Worm (Caenorhabditis elegans): ENCODE results near the gene Y69E1A.5.
"Not testable (repeated sequence)": the region's sequence is repeated elsewhere in the genome, so short reads cannot be mapped to it uniquely, and the experiment has no call there.

Gene Y69E1A.5

DNA sequence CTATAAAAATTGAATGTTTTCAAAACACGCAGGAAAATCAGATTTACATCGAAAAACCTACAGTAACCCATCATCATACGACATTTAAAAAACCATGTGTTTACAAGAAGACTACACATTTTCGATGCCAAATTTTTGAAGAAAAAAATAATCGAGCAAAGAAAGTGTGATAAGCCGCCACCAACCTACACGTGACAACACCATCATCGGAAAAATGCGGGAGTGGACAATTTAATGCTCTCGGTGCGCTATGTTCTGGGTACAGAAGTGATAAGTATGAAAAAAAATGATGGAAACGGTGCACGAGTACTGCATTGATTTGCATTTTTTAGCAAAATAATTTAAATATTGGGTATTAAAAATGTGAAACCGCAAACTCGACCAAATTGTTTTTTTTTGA is 7.2 kb upstream of the Y69E1A.5 start:
- TF ChIP-seq pha-4 (tag; optimal IDR thresholded peaks at IDR 0.05) (peak; percentile 24), hmg-11 (tag; optimal IDR thresholded peaks at IDR 0.05) (no peak), elt-2 (tag; optimal IDR thresholded peaks at IDR 0.05) (peak; percentile 69), pqm-1 (tag; optimal IDR thresholded peaks at IDR 0.05) (peak; percentile 45)

DNA sequence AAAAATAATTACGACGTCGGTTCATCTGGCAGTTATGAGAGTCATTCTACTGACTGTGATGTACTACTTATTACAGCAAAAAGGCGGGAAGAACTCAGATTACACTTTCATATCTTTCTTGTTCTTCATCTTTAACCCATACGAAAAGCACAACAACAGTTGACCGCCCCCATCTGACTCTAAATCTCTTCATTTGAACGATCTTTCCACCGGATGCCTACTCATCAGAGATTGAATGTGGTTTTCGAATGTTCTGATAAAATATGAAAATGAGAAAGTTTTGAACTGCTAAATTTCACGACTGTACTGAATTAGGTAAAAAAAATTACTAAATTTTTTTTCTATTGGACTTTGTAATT is 754 bp upstream of the Y69E1A.5 start, which contains the start of gene sri-19:
TSS of gene sri-19 (plus strand) at position 143 of the 359 bp plus-strand sequence.
- no peak for TF ChIP-seq fkh-2 (tag; optimal IDR thresholded peaks at IDR 0.05)
- TF ChIP-seq pha-4 (tag; optimal IDR thresholded peaks at IDR 0.05) = no peak
- no peak for TF ChIP-seq ztf-11 (tag; optimal IDR thresholded peaks at IDR 0.05)
- TF ChIP-seq ztf-4 (tag; optimal IDR thresholded peaks at IDR 0.05) = no peak
- TF ChIP-seq elt-3 (tag; optimal IDR thresholded peaks at IDR 0.05) = no peak
- TF ChIP-seq zag-1 (tag; optimal IDR thresholded peaks at IDR 0.05) = no peak
- no peak for TF ChIP-seq jun-1 (tag; optimal IDR thresholded peaks at IDR 0.05)

DNA sequence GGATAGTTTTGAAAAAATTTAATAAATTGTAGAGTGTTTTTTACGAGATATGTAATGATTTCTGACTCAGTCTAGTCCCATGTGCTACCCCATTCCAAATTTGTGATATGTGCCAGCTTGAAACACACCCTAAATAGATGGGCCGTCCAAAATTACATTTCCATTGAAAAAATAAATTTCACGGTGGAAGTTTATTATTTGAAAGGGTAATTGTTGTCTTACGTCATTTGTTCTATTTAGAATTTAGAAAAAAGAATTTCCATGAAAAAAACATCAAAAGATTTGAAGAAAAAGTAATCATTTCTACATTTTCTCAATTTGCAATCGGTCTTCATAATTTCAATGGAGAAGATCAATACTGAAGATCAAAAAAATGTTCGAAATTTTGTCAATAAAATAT is 2.5 kb downstream of the Y69E1A.5 start, which contains the start of gene Y69E1A.4:
TSS of gene Y69E1A.4 (plus strand) at position 301 of the 400 bp plus-strand sequence.
- not testable (repeated sequence) for TF ChIP-seq fkh-10 (GFP tag; optimal IDR thresholded peaks at IDR 0.05); nhr-28 (tag; optimal IDR thresholded peaks at IDR 0.05); lin-39 (tag; optimal IDR thresholded peaks at IDR 0.05)

DNA sequence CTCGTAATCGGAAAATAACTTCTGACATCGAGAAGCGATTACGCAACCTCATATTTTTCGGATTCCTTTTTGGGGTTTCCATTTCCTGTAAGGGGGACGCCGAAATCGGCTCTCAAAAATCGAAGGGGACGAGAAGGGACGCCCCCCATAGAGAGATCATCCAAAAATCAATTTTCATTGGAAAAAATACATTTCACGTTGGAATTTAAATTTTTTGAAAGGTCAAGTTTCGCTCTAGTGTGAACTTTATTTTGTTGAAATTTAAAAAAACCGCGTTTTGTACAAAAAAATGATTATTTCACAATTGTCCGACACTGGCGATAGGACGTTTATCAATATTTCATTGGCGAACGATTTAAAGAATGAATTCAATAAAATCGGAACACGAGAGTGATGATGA is 5.5 kb downstream of the Y69E1A.5 start, which contains the start of gene Y69E1A.3:
TSS of gene Y69E1A.3 (plus strand) at position 301 of the 400 bp plus-strand sequence.
- TF ChIP-seq R02D3.7 (tag; optimal IDR thresholded peaks at IDR 0.05) (no peak), nhr-25 (tag; optimal IDR thresholded peaks at IDR 0.05) (no peak), nfya-1 (tag; optimal IDR thresholded peaks at IDR 0.05; ENCODE audit: insufficient read depth) (no peak), ceh-16 (tag; optimal IDR thresholded peaks at IDR 0.05) (no peak), nhr-28 (tag; optimal IDR thresholded peaks at IDR 0.05) (no peak)

DNA sequence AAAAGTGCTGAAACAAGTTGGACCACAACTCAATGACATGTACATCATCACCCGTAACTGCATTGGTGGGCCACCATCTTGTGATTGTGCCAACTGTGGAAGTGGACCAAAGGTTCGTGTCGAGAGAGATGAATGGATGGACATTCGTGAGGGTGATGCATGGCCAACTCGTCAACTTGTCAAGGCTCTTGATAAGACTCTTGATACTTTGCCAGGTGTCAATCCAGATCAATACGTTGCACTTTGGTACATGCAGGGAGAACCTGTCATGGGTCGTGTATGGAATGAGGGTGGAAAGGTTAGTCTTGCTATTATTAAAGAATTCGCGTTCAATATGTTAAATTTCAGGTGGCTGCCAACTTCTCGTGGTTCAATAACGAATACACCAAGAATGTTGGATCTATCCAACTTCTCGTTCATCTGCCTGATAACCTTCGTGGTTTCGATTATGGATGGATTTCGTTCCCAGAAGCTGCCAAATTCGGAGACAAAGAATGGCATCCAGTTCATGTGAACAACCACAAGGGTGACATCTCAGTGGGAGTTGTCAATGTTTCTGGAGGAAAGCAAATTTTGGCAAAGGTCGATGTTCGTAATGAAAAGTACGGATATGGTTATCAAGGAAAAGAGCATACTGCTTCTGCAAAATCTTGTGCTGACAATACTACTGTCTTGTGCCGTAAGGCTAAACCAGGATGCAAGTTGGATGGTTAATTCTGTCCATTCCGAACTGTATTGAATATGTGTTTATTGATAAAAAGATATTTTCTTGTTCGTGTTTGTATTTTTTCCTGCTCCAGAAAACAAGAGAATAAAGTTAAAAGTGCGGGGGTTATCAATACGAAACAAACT is 6.9 kb downstream of the Y69E1A.5 start:
- TF ChIP-seq sea-2 (GFP tag; optimal IDR thresholded peaks at IDR 0.05) = no peak
- TF ChIP-seq nhr-43 (tag; optimal IDR thresholded peaks at IDR 0.05; ENCODE audit: poor library complexity, severe bottlenecking) = peak; percentile 41

DNA sequence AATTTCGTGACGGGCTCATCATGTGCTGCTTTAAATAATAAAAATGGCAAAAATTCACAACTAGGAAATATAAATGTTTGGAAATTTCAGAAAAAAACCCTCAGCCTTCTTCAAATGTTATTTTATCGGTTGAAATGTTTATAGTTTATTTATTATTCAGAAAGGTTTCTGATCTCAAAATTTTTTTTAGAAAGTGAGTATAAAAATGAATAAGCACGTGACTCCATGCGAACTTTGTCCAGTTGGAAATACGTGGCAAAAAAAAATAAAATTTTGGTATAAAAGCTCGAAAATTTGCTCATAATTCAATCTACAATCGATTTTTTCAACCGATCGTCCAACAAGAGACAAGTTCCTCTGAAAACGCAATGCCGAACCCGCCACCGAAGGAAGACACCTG is 7.9 kb downstream of the Y69E1A.5 start, which contains the start of gene nsph-3.1:
TSS of gene nsph-3.1 (plus strand) at position 301 of the 400 bp plus-strand sequence.
- no peak for TF ChIP-seq ama-1 (optimal IDR thresholded peaks at IDR 0.05)
- TF ChIP-seq ztf-11 (tag; optimal IDR thresholded peaks at IDR 0.05) = no peak
- TF ChIP-seq mdl-1 (tag; optimal IDR thresholded peaks at IDR 0.05) = no peak
- TF ChIP-seq ZK546.5 (tag; optimal IDR thresholded peaks at IDR 0.05) = no peak
- TF ChIP-seq nhr-23 (tag; optimal IDR thresholded peaks at IDR 0.05) = no peak
- no peak for TF ChIP-seq hmg-11 (tag; optimal IDR thresholded peaks at IDR 0.05)
- TF ChIP-seq fos-1 (tag; optimal IDR thresholded peaks at IDR 0.05) = no peak
- no peak for TF ChIP-seq skn-1 (tag; optimal IDR thresholded peaks at IDR 0.05)
- no peak for TF ChIP-seq pqm-1 (tag; optimal IDR thresholded peaks at IDR 0.05)
- TF ChIP-seq ceh-28 (tag; optimal IDR thresholded peaks at IDR 0.05) = no peak
- no peak for TF ChIP-seq egl-27 (tag; optimal IDR thresholded peaks at IDR 0.05)

DNA sequence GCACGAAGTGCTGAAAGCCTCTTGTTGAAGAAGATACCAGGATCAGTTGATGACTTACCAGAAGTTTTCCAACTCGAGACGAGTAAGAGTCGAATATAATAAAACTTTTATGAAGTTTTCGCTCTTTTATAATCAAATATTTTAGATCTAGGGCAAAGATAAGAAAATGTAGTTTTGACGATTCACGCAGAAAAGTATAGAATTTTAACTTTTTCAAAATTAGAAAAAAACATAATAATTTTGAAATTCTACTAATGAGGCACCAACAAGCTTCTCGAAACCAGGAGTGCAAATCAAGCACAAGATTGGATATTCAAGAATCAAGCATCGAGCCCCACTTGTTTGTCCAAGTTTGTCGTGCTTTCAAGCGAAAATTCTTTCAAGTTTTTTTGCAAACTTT is 8.7 kb downstream of the Y69E1A.5 start, which contains the start of gene Y69E1A.1:
TSS of gene Y69E1A.1 (minus strand) at position 101 of the 400 bp plus-strand sequence.
- no peak for TF ChIP-seq fkh-2 (tag; optimal IDR thresholded peaks at IDR 0.05)
- no peak for TF ChIP-seq elt-2 (tag; optimal IDR thresholded peaks at IDR 0.05)
- no peak for TF ChIP-seq jun-1 (tag; optimal IDR thresholded peaks at IDR 0.05)

Measured in whole organism, L3 larva.